Fruit fly (Drosophila melanogaster) whole organism, prepupa: ENCODE measurements around the gene ct.

Source experiments
- CG10631 ChIP-seq: fragments of 200-800 bp; sonication (Bioruptor generic); optimal IDR thresholded peaks from 2 replicates; lab custom pipeline; 2016; ENCODE audit warnings: missing biosample characterization, missing genetic modification characterization
- CG11294 ChIP-seq: fragments of 200-800 bp; sonication (Bioruptor generic); IDR thresholded peaks from 2 replicates; pipeline ENCODE4 v1.3.6; 2022; ENCODE audit warnings: missing biosample characterization, missing genetic modification characterization
- CG11762 ChIP-seq: fragments of 200-800 bp; sonication (Bioruptor generic); optimal IDR thresholded peaks from 3 replicates; lab custom pipeline; 2016; ENCODE audit warnings: missing biosample characterization, missing genetic modification characterization; ENCODE audit not compliant: insufficient read depth
- CG11902 ChIP-seq: fragments of 200-800 bp; sonication (Bioruptor generic); optimal IDR thresholded peaks from 3 replicates; lab custom pipeline; 2016; ENCODE audit warnings: missing biosample characterization, missing genetic modification characterization
- CG15336 ChIP-seq: fragments of 200-800 bp; sonication (Bioruptor generic); IDR thresholded peaks from 2 replicates; pipeline ENCODE4 v1.3.6; 2022; ENCODE audit warnings: missing biosample characterization, missing genetic modification characterization
- CG16779 ChIP-seq: fragments of 200-800 bp; sonication (Bioruptor generic); optimal IDR thresholded peaks from 3 replicates; lab custom pipeline; 2017; ENCODE audit warnings: missing biosample characterization, mild to moderate bottlenecking, missing genetic modification characterization
- CG31627 ChIP-seq: fragments of 200-800 bp; sonication (Bioruptor generic); optimal IDR thresholded peaks from 3 replicates; lab custom pipeline; 2016; ENCODE audit warnings: missing biosample characterization, missing genetic modification characterization
- CG32006 ChIP-seq: fragments of 200-800 bp; sonication (Bioruptor generic); optimal IDR thresholded peaks from 3 replicates; lab custom pipeline; 2017; ENCODE audit warnings: missing biosample characterization, mild to moderate bottlenecking, missing genetic modification characterization
- CG34406 ChIP-seq: fragments of 200-800 bp; sonication (Bioruptor generic); optimal IDR thresholded peaks from 3 replicates; lab custom pipeline; 2016; ENCODE audit warnings: missing biosample characterization, missing genetic modification characterization
- CG3919 ChIP-seq: fragments of 200-800 bp; sonication (Bioruptor generic); optimal IDR thresholded peaks from 3 replicates; lab custom pipeline; 2016; ENCODE audit warnings: missing biosample characterization, missing genetic modification characterization
- CG4318 ChIP-seq: fragments of 200-800 bp; sonication (Bioruptor generic); optimal IDR thresholded peaks from 3 replicates; lab custom pipeline; 2017; ENCODE audit warnings: missing biosample characterization, mild to moderate bottlenecking, missing genetic modification characterization
- CG6276 ChIP-seq: fragments of 200-800 bp; sonication (Bioruptor generic); optimal IDR thresholded peaks from 2 replicates; lab custom pipeline; 2017; ENCODE audit warnings: missing biosample characterization, mild to moderate bottlenecking, missing genetic modification characterization
- CG6792 ChIP-seq: fragments of 200-800 bp; sonication (Bioruptor generic); optimal IDR thresholded peaks from 3 replicates; lab custom pipeline; 2016; ENCODE audit warnings: missing biosample characterization, missing genetic modification characterization
- CG6808 ChIP-seq: fragments of 200-800 bp; sonication (Bioruptor generic); optimal IDR thresholded peaks from 3 replicates; lab custom pipeline; 2017; ENCODE audit warnings: missing biosample characterization, missing genetic modification characterization, mild to moderate bottlenecking, moderate library complexity, missing genetic modification reagents
- CG8319 ChIP-seq: fragments of 200-800 bp; sonication (Bioruptor generic); optimal IDR thresholded peaks from 3 replicates; lab custom pipeline; 2016; ENCODE audit warnings: missing biosample characterization, missing genetic modification characterization
- CG8632 ChIP-seq: fragments of 200-800 bp; sonication (Bioruptor generic); optimal IDR thresholded peaks from 3 replicates; lab custom pipeline; 2016; ENCODE audit warnings: missing biosample characterization, missing genetic modification characterization
- CG9139 ChIP-seq: fragments of 200-800 bp; sonication (Bioruptor generic); optimal IDR thresholded peaks from 3 replicates; lab custom pipeline; 2017; ENCODE audit warnings: missing biosample characterization, mild to moderate bottlenecking, missing genetic modification characterization
- Eip75B ChIP-seq: fragments of 200-800 bp; sonication (Bioruptor generic); optimal IDR thresholded peaks from 3 replicates; lab custom pipeline; 2016; ENCODE audit warnings: missing biosample characterization, missing genetic modification characterization
- Ets21C ChIP-seq: fragments of 200-800 bp; sonication (Bioruptor generic); optimal IDR thresholded peaks from 3 replicates; lab custom pipeline; 2016; ENCODE audit warnings: missing biosample characterization, missing genetic modification characterization
- Ets96B ChIP-seq: fragments of 200-800 bp; optimal IDR thresholded peaks from 2 replicates; lab custom pipeline; 2019; ENCODE audit warnings: missing biosample characterization, mild to moderate bottlenecking, missing genetic modification characterization, moderate library complexity
- Gug ChIP-seq: fragments of 200-800 bp; sonication (Bioruptor generic); IDR thresholded peaks from 2 replicates; pipeline ENCODE4 v1.3.6; 2022; ENCODE audit warnings: missing biosample characterization, missing genetic modification characterization
- Hr4 ChIP-seq: fragments of 200-800 bp; sonication (Bioruptor generic); optimal IDR thresholded peaks from 3 replicates; lab custom pipeline; 2016; ENCODE audit warnings: missing biosample characterization, missing genetic modification characterization
- Lpt ChIP-seq: fragments of 200-800 bp; sonication (Bioruptor generic); optimal IDR thresholded peaks from 3 replicates; lab custom pipeline; 2016; ENCODE audit warnings: missing biosample characterization, missing genetic modification characterization
- OdsH ChIP-seq: fragments of 200-800 bp; sonication (Bioruptor generic); optimal IDR thresholded peaks from 3 replicates; lab custom pipeline; 2016; ENCODE audit warnings: missing biosample characterization, missing genetic modification characterization
- Smox ChIP-seq: fragments of 200-800 bp; sonication (Bioruptor generic); optimal IDR thresholded peaks from 3 replicates; lab custom pipeline; 2016; ENCODE audit warnings: missing biosample characterization, missing genetic modification characterization
- acj6 ChIP-seq: fragments of 200-800 bp; sonication (Bioruptor generic); optimal IDR thresholded peaks from 3 replicates; lab custom pipeline; 2016; ENCODE audit warnings: missing biosample characterization, missing genetic modification characterization
- dsx ChIP-seq: fragments of 200-800 bp; optimal IDR thresholded peaks from 3 replicates; lab custom pipeline; 2019; ENCODE audit warnings: missing biosample characterization, mild to moderate bottlenecking, missing genetic modification characterization, moderate library complexity; ENCODE audit not compliant: poor library complexity, severe bottlenecking
- eg ChIP-seq: fragments of 200-800 bp; sonication (Bioruptor generic); IDR thresholded peaks from 3 replicates; pipeline ENCODE4 v1.3.6; 2022; ENCODE audit warnings: missing biosample characterization, missing genetic modification characterization
- fd85E ChIP-seq: fragments of 200-800 bp; sonication (Bioruptor generic); optimal IDR thresholded peaks from 3 replicates; lab custom pipeline; 2016; ENCODE audit warnings: missing biosample characterization, missing genetic modification characterization
- fkh ChIP-seq: fragments of 200-800 bp; sonication (Bioruptor generic); optimal IDR thresholded peaks from 3 replicates; lab custom pipeline; 2017; ENCODE audit warnings: missing biosample characterization, mild to moderate bottlenecking, missing genetic modification characterization, moderate library complexity
- lz ChIP-seq: fragments of 200-800 bp; sonication (Bioruptor generic); optimal IDR thresholded peaks from 3 replicates; lab custom pipeline; 2016; ENCODE audit warnings: missing biosample characterization, missing genetic modification characterization
- net ChIP-seq: fragments of 200-800 bp; sonication (Bioruptor generic); optimal IDR thresholded peaks from 3 replicates; lab custom pipeline; 2016; ENCODE audit warnings: missing biosample characterization, missing genetic modification characterization
- pdm3 ChIP-seq: fragments of 200-800 bp; sonication (Bioruptor generic); optimal IDR thresholded peaks from 3 replicates; lab custom pipeline; 2016; ENCODE audit warnings: missing biosample characterization, missing genetic modification characterization
- salr ChIP-seq, 2 experiments: fragments of 200-800 bp; sonication (Bioruptor generic); optimal IDR thresholded peaks; 3 replicates each; lab custom pipeline; 2016 to 2018; ENCODE audit warnings: missing biosample characterization in 2 of 2, missing genetic modification characterization in 2 of 2, mild to moderate bottlenecking in 1 of 2
- spab ChIP-seq: fragments of 200-800 bp; sonication (Bioruptor generic); optimal IDR thresholded peaks from 2 replicates; lab custom pipeline; 2017; ENCODE audit warnings: missing biosample characterization, mild to moderate bottlenecking, missing genetic modification characterization, missing genetic modification reagents
- ss ChIP-seq, 2 experiments: fragments of 200-800 bp; sonication (Bioruptor generic); optimal IDR thresholded peaks; 2 replicates in 1 of 2; 3 replicates in 1 of 2; lab custom pipeline; 2017 to 2018; ENCODE audit warnings: mild to moderate bottlenecking in 2 of 2, missing biosample characterization in 2 of 2, missing genetic modification characterization in 2 of 2, moderate library complexity in 1 of 2
- svp ChIP-seq: fragments of 200-800 bp; sonication (Bioruptor generic); peaks from one replicate; lab custom pipeline; 2016; ENCODE audit warnings: missing biosample characterization, missing genetic modification characterization
- topi ChIP-seq: fragments of 200-800 bp; sonication (Bioruptor generic); optimal IDR thresholded peaks from 3 replicates; lab custom pipeline; 2016; ENCODE audit warnings: missing biosample characterization, missing genetic modification characterization
- vri ChIP-seq: fragments of 200-800 bp; sonication (Bioruptor generic); optimal IDR thresholded peaks from 3 replicates; lab custom pipeline; 2016; ENCODE audit warnings: missing biosample characterization, mild to moderate bottlenecking, missing genetic modification characterization

Gene ct

dm6 chrX:7708942-7709707, 100.9 kb downstream of the ct start, which contains the start of gene CHES-1-like (continued):
- TF ChIP-seq dsx (GFP tag; lab: Kevin White, UChicago) (peak; percentile 80), acj6 (GFP tag; lab: Kevin White, UChicago) (peak; percentile 81), CG6276 (GFP tag; lab: Kevin White, UChicago) (peak; percentile 90), Ets96B (tag; lab: Kevin White, UChicago) (peak; percentile 83), CG4318 (GFP tag; lab: Kevin White, UChicago) (peak; percentile 87), net (GFP tag; lab: Kevin White, UChicago) (peak; percentile 87), fkh (GFP tag; lab: Kevin White, UChicago) (peak; percentile 64), CG34406 (GFP tag; lab: Kevin White, UChicago) (peak; percentile 78), CG11902 (GFP tag; lab: Kevin White, UChicago) (peak; percentile 71), Lpt (GFP tag; lab: Kevin White, UChicago) (peak; percentile 92), topi (peak; percentile 90), CG10631 (GFP tag; lab: Kevin White, UChicago) (peak; percentile 89), vri (GFP tag; lab: Kevin White, UChicago) (peak; percentile 61), CG11294 (GFP tag; lab: Robert Waterston, UW) (peak; percentile 70), fd85E (GFP tag; lab: Kevin White, UChicago) (peak; percentile 31), spab (peak; percentile 82), CG31627 (peak; percentile 83), Gug (GFP tag; lab: Robert Waterston, UW) (peak; percentile 71; the same call in 1 of the 2 replicates), pdm3 (GFP tag; lab: Kevin White, UChicago) (peak; percentile 88), CG15336 (GFP tag; lab: Robert Waterston, UW) (peak; percentile 85), Smox (GFP tag; lab: Kevin White, UChicago) (peak; percentile 83), CG11762 (GFP tag; lab: Kevin White, UChicago) (peak; percentile 87), CG8319 (GFP tag; lab: Kevin White, UChicago) (peak; percentile 80), CG6808 (GFP tag; lab: Kevin White, UChicago) (peak; percentile 86), lz (GFP tag; lab: Kevin White, UChicago) (peak; percentile 84), CG3919 (GFP tag; lab: Kevin White, UChicago) (peak; percentile 89), salr (GFP tag; optimal IDR thresholded peaks at IDR 0.05; lab: Kevin White, UChicago) (peak; percentile 44 to 89), Ets21C (peak; percentile 78), CG32006 (GFP tag; lab: Kevin White, UChicago) (peak; percentile 95), svp (GFP tag; lab: Kevin White, UChicago) (peak; percentile 97), Eip75B (peak; percentile 91), CG6792 (GFP tag; lab: Kevin White, UChicago) (peak; percentile 82), eg (GFP tag; lab: Robert Waterston, UW) (peak; percentile 81; the same call in 2 of the 3 replicates), OdsH (peak; percentile 89), CG8632 (GFP tag; lab: Kevin White, UChicago) (peak; percentile 72), CG16779 (peak; percentile 79), CG9139 (GFP tag; lab: Kevin White, UChicago) (peak; percentile 66), ss (GFP tag; optimal IDR thresholded peaks at IDR 0.05; lab: Kevin White, UChicago) (peak; percentile 86 to 91), Hr4 (peak; percentile 91)
- TF ChIP-seq, all 60 proteins: peak for 58
